Fruit fly (Drosophila melanogaster) whole organism, prepupa: ENCODE data around the gene CG34303.

ENCODE experiments used
- Blimp-1 ChIP-seq: fragments of 200-800 bp; sonication (Bioruptor generic); optimal IDR thresholded peaks from 3 replicates; lab custom pipeline; 2017; ENCODE audit warnings: missing biosample characterization, missing genetic modification characterization, mild to moderate bottlenecking, moderate library complexity, missing genetic modification reagents
- CG10669 ChIP-seq: fragments of 200-800 bp; sonication (Bioruptor generic); optimal IDR thresholded peaks from 3 replicates; lab custom pipeline; 2018; ENCODE audit warnings: missing biosample characterization, mild to moderate bottlenecking, missing genetic modification characterization, moderate library complexity
- CG11762 ChIP-seq: fragments of 200-800 bp; sonication (Bioruptor generic); optimal IDR thresholded peaks from 3 replicates; lab custom pipeline; 2016; ENCODE audit warnings: missing biosample characterization, missing genetic modification characterization; ENCODE audit not compliant: insufficient read depth
- CG11902 ChIP-seq: fragments of 200-800 bp; sonication (Bioruptor generic); optimal IDR thresholded peaks from 3 replicates; lab custom pipeline; 2016; ENCODE audit warnings: missing biosample characterization, missing genetic modification characterization
- CG15336 ChIP-seq: fragments of 200-800 bp; sonication (Bioruptor generic); IDR thresholded peaks from 2 replicates; pipeline ENCODE4 v1.3.6; 2022; ENCODE audit warnings: missing biosample characterization, missing genetic modification characterization
- CG1621 ChIP-seq: fragments of 200-800 bp; sonication (Bioruptor generic); optimal IDR thresholded peaks from 3 replicates; lab custom pipeline; 2018; ENCODE audit warnings: missing biosample characterization, mild to moderate bottlenecking, missing genetic modification characterization
- CG3032 ChIP-seq: fragments of 200-800 bp; optimal IDR thresholded peaks from 2 replicates; lab custom pipeline; 2019; ENCODE audit warnings: missing biosample characterization, mild to moderate bottlenecking, missing genetic modification characterization, moderate library complexity
- CG31627 ChIP-seq: fragments of 200-800 bp; sonication (Bioruptor generic); optimal IDR thresholded peaks from 3 replicates; lab custom pipeline; 2016; ENCODE audit warnings: missing biosample characterization, missing genetic modification characterization
- CG32006 ChIP-seq: fragments of 200-800 bp; sonication (Bioruptor generic); optimal IDR thresholded peaks from 3 replicates; lab custom pipeline; 2017; ENCODE audit warnings: missing biosample characterization, mild to moderate bottlenecking, missing genetic modification characterization
- CG34406 ChIP-seq: fragments of 200-800 bp; sonication (Bioruptor generic); optimal IDR thresholded peaks from 3 replicates; lab custom pipeline; 2016; ENCODE audit warnings: missing biosample characterization, missing genetic modification characterization
- CG3919 ChIP-seq: fragments of 200-800 bp; sonication (Bioruptor generic); optimal IDR thresholded peaks from 3 replicates; lab custom pipeline; 2016; ENCODE audit warnings: missing biosample characterization, missing genetic modification characterization
- CG4318 ChIP-seq: fragments of 200-800 bp; sonication (Bioruptor generic); optimal IDR thresholded peaks from 3 replicates; lab custom pipeline; 2017; ENCODE audit warnings: missing biosample characterization, mild to moderate bottlenecking, missing genetic modification characterization
- CG6163 ChIP-seq: fragments of 200-800 bp; sonication (Bioruptor generic); IDR thresholded peaks from 3 replicates; pipeline ENCODE4 v1.3.6; 2022; ENCODE audit warnings: missing biosample characterization, missing genetic modification characterization
- CG6792 ChIP-seq: fragments of 200-800 bp; sonication (Bioruptor generic); optimal IDR thresholded peaks from 3 replicates; lab custom pipeline; 2016; ENCODE audit warnings: missing biosample characterization, missing genetic modification characterization
- CG6808 ChIP-seq: fragments of 200-800 bp; sonication (Bioruptor generic); optimal IDR thresholded peaks from 3 replicates; lab custom pipeline; 2017; ENCODE audit warnings: missing biosample characterization, missing genetic modification characterization, mild to moderate bottlenecking, moderate library complexity, missing genetic modification reagents
- CG6854 ChIP-seq: fragments of 200-800 bp; sonication (Bioruptor generic); optimal IDR thresholded peaks from 2 replicates; lab custom pipeline; 2017; ENCODE audit warnings: missing biosample characterization, mild to moderate bottlenecking, missing genetic modification characterization
- CG8119 ChIP-seq: fragments of 200-800 bp; sonication (Bioruptor generic); IDR thresholded peaks from 3 replicates; pipeline ENCODE4 v1.3.6; 2022; ENCODE audit warnings: missing biosample characterization, missing genetic modification characterization
- CG8319 ChIP-seq: fragments of 200-800 bp; sonication (Bioruptor generic); optimal IDR thresholded peaks from 3 replicates; lab custom pipeline; 2016; ENCODE audit warnings: missing biosample characterization, missing genetic modification characterization
- CG8632 ChIP-seq: fragments of 200-800 bp; sonication (Bioruptor generic); optimal IDR thresholded peaks from 3 replicates; lab custom pipeline; 2016; ENCODE audit warnings: missing biosample characterization, missing genetic modification characterization
- CG9139 ChIP-seq: fragments of 200-800 bp; sonication (Bioruptor generic); optimal IDR thresholded peaks from 3 replicates; lab custom pipeline; 2017; ENCODE audit warnings: missing biosample characterization, mild to moderate bottlenecking, missing genetic modification characterization
- Eip75B ChIP-seq: fragments of 200-800 bp; sonication (Bioruptor generic); optimal IDR thresholded peaks from 3 replicates; lab custom pipeline; 2016; ENCODE audit warnings: missing biosample characterization, missing genetic modification characterization
- Eip78C ChIP-seq: fragments of 200-800 bp; sonication (Bioruptor generic); peaks from one replicate; lab custom pipeline; 2016; ENCODE audit warnings: missing biosample characterization, missing genetic modification characterization
- Eip93F ChIP-seq: fragments of 200-800 bp; sonication (Bioruptor generic); optimal IDR thresholded peaks from 2 replicates; lab custom pipeline; 2016; ENCODE audit warnings: missing biosample characterization, mild to moderate bottlenecking, missing genetic modification characterization
- Ets21C ChIP-seq: fragments of 200-800 bp; sonication (Bioruptor generic); optimal IDR thresholded peaks from 3 replicates; lab custom pipeline; 2016; ENCODE audit warnings: missing biosample characterization, missing genetic modification characterization
- Ets96B ChIP-seq: fragments of 200-800 bp; optimal IDR thresholded peaks from 2 replicates; lab custom pipeline; 2019; ENCODE audit warnings: missing biosample characterization, mild to moderate bottlenecking, missing genetic modification characterization, moderate library complexity
- Gug ChIP-seq: fragments of 200-800 bp; sonication (Bioruptor generic); IDR thresholded peaks from 2 replicates; pipeline ENCODE4 v1.3.6; 2022; ENCODE audit warnings: missing biosample characterization, missing genetic modification characterization
- Hr38 ChIP-seq: sonication (Bioruptor generic); optimal IDR thresholded peaks from 2 replicates; lab custom pipeline; 2016; ENCODE audit warnings: missing biosample characterization, missing genetic modification characterization
- Hr39 ChIP-seq: fragments of 200-800 bp; sonication (Bioruptor generic); optimal IDR thresholded peaks from 2 replicates; lab custom pipeline; 2016; ENCODE audit warnings: missing biosample characterization, missing genetic modification characterization
- Lpt ChIP-seq: fragments of 200-800 bp; sonication (Bioruptor generic); optimal IDR thresholded peaks from 3 replicates; lab custom pipeline; 2016; ENCODE audit warnings: missing biosample characterization, missing genetic modification characterization
- Met ChIP-seq: fragments of 200-800 bp; sonication (Bioruptor generic); optimal IDR thresholded peaks from 3 replicates; lab custom pipeline; 2016; ENCODE audit warnings: missing biosample characterization, missing genetic modification characterization
- OdsH ChIP-seq: fragments of 200-800 bp; sonication (Bioruptor generic); optimal IDR thresholded peaks from 3 replicates; lab custom pipeline; 2016; ENCODE audit warnings: missing biosample characterization, missing genetic modification characterization
- Sox102F ChIP-seq: fragments of 200-800 bp; sonication (Bioruptor generic); optimal IDR thresholded peaks from 2 replicates; lab custom pipeline; 2016; ENCODE audit warnings: missing biosample characterization, mild to moderate bottlenecking, missing genetic modification characterization
- Sox14 ChIP-seq: fragments of 200-800 bp; sonication (Bioruptor generic); optimal IDR thresholded peaks from 3 replicates; lab custom pipeline; 2016; ENCODE audit warnings: missing biosample characterization, missing genetic modification characterization
- Sox15 ChIP-seq: fragments of 200-800 bp; sonication (Bioruptor generic); optimal IDR thresholded peaks from 3 replicates; lab custom pipeline; 2016; ENCODE audit warnings: missing biosample characterization, missing genetic modification characterization
- achi ChIP-seq: fragments of 200-800 bp; sonication (Bioruptor generic); optimal IDR thresholded peaks from 3 replicates; lab custom pipeline; 2016; ENCODE audit warnings: missing biosample characterization, missing genetic modification characterization
- acj6 ChIP-seq: fragments of 200-800 bp; sonication (Bioruptor generic); optimal IDR thresholded peaks from 3 replicates; lab custom pipeline; 2016; ENCODE audit warnings: missing biosample characterization, missing genetic modification characterization
- cyc ChIP-seq: fragments of 200-800 bp; sonication (Bioruptor generic); optimal IDR thresholded peaks from 3 replicates; lab custom pipeline; 2016; ENCODE audit warnings: missing biosample characterization, missing genetic modification characterization
- dac ChIP-seq: fragments of 200-800 bp; sonication (Bioruptor generic); optimal IDR thresholded peaks from 2 replicates; lab custom pipeline; 2017; ENCODE audit warnings: missing biosample characterization, mild to moderate bottlenecking, missing genetic modification characterization
- esn ChIP-seq: fragments of 200-800 bp; sonication (Bioruptor generic); optimal IDR thresholded peaks from 2 replicates; lab custom pipeline; 2016; ENCODE audit warnings: missing biosample characterization, mild to moderate bottlenecking, missing genetic modification characterization, moderate library complexity
- fd59A ChIP-seq: fragments of 200-800 bp; sonication (Bioruptor generic); optimal IDR thresholded peaks from 2 replicates; lab custom pipeline; 2017; ENCODE audit warnings: missing biosample characterization, mild to moderate bottlenecking, missing genetic modification characterization, missing genetic modification reagents
- fkh ChIP-seq: fragments of 200-800 bp; sonication (Bioruptor generic); optimal IDR thresholded peaks from 3 replicates; lab custom pipeline; 2017; ENCODE audit warnings: missing biosample characterization, mild to moderate bottlenecking, missing genetic modification characterization, moderate library complexity
- net ChIP-seq: fragments of 200-800 bp; sonication (Bioruptor generic); optimal IDR thresholded peaks from 3 replicates; lab custom pipeline; 2016; ENCODE audit warnings: missing biosample characterization, missing genetic modification characterization
- salr ChIP-seq, 2 experiments: fragments of 200-800 bp; sonication (Bioruptor generic); optimal IDR thresholded peaks; 3 replicates each; lab custom pipeline; 2016 to 2018; ENCODE audit warnings: missing biosample characterization in 2 of 2, missing genetic modification characterization in 2 of 2, mild to moderate bottlenecking in 1 of 2
- spab ChIP-seq: fragments of 200-800 bp; sonication (Bioruptor generic); optimal IDR thresholded peaks from 2 replicates; lab custom pipeline; 2017; ENCODE audit warnings: missing biosample characterization, mild to moderate bottlenecking, missing genetic modification characterization, missing genetic modification reagents
- topi ChIP-seq: fragments of 200-800 bp; sonication (Bioruptor generic); optimal IDR thresholded peaks from 3 replicates; lab custom pipeline; 2016; ENCODE audit warnings: missing biosample characterization, missing genetic modification characterization

CG34303 gene

dm6 chr3R:10176927-10177511 lies 25.3 kb upstream of the CG34303 start (continued):
- TF ChIP-seq fkh (GFP tag; lab: Kevin White, UChicago), result no peak
- TF ChIP-seq achi (GFP tag; lab: Kevin White, UChicago), result peak; percentile 31
- TF ChIP-seq Hr39, result peak; percentile 16
- no peak for TF ChIP-seq Gug (GFP tag; lab: Robert Waterston, UW)
- peak; percentile 63 for TF ChIP-seq CG3032 (tag; lab: Kevin White, UChicago)
- peak; percentile 61 for TF ChIP-seq spab (GFP tag; lab: Kevin White, UChicago)
- TF ChIP-seq CG6163 (GFP tag; lab: Robert Waterston, UW), result no peak
- TF ChIP-seq Eip75B (GFP tag; lab: Kevin White, UChicago), result peak; percentile 31
- peak; percentile 45 for TF ChIP-seq acj6 (GFP tag; lab: Kevin White, UChicago)
- TF ChIP-seq CG4318, result no peak
- no peak for TF ChIP-seq Ets21C (GFP tag; lab: Kevin White, UChicago)
- no peak for TF ChIP-seq dac (GFP tag; lab: Kevin White, UChicago)
- no peak for TF ChIP-seq Eip93F (GFP tag; lab: Kevin White, UChicago)
- TF ChIP-seq Lpt (GFP tag; lab: Kevin White, UChicago), result no peak
- peak; percentile 22 for TF ChIP-seq CG11762 (GFP tag; lab: Kevin White, UChicago)
- peak; percentile 28 for TF ChIP-seq Sox14 (GFP tag; lab: Kevin White, UChicago)
- TF ChIP-seq CG10669 (GFP tag; lab: Kevin White, UChicago), result no peak
- TF ChIP-seq topi (GFP tag; lab: Kevin White, UChicago), result no peak
- peak; percentile 58 for TF ChIP-seq fd59A (GFP tag; lab: Kevin White, UChicago)
- no peak for TF ChIP-seq CG15336
- peak; percentile 2 for TF ChIP-seq CG34406 (GFP tag; lab: Kevin White, UChicago)
- peak; percentile 90 for TF ChIP-seq Eip78C
- no peak for TF ChIP-seq Sox15 (GFP tag; lab: Kevin White, UChicago)
- no peak for TF ChIP-seq Sox102F
- peak; percentile 36 for TF ChIP-seq CG9139 (GFP tag; lab: Kevin White, UChicago)
- no peak for TF ChIP-seq CG8119 (GFP tag; lab: Robert Waterston, UW)
- no peak for TF ChIP-seq CG8319 (GFP tag; lab: Kevin White, UChicago)
- no peak for TF ChIP-seq CG1621

DNA sequence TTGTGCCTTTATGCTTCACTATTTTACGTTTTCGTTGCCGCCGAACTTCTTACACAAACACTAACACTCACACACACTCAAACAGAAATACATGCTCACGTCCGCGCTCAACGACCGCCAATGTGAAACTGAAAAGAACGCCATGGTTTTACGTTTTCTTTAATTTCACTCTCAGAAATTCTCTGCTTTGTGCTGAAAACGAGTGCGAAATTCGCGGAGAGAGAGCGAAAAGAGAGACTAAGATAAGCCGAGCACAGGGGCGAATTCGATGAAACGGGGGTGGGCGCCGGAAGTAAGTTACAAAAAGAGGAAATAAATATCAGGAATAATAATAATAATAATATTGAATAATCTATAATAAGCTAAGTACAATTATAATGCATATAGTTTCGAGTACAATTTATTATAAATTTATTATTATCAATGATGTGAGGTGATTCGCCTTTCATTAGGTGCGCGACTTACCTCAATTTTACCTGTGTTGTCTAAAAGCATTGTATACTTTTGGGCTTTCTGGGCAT lies 18.7 kb upstream of the CG34303 start, which contains the start of gene Best1:
Gene Best1, minus strand, starts transcription at position 132 of the 521 bp plus-strand sequence.
- peak; percentile 70 for TF ChIP-seq Ets21C (GFP tag; lab: Kevin White, UChicago)
- TF ChIP-seq cyc (GFP tag; lab: Kevin White, UChicago), result peak; percentile 85
- peak; percentile 93 for TF ChIP-seq CG8119 (GFP tag; lab: Robert Waterston, UW)
- TF ChIP-seq CG9139 (GFP tag; lab: Kevin White, UChicago), result peak; percentile 83
- TF ChIP-seq CG11762 (GFP tag; lab: Kevin White, UChicago), result peak; percentile 89
- peak; percentile 78 for TF ChIP-seq Lpt (GFP tag; lab: Kevin White, UChicago)
- TF ChIP-seq OdsH, result peak; percentile 90
- TF ChIP-seq CG6808 (GFP tag; lab: Kevin White, UChicago), result peak; percentile 84
- TF ChIP-seq Sox102F, result peak; percentile 93
- peak; percentile 91 for TF ChIP-seq Met (GFP tag; lab: Kevin White, UChicago)
- TF ChIP-seq fd59A (GFP tag; lab: Kevin White, UChicago), result peak; percentile 69
- peak; percentile 96 for TF ChIP-seq CG3919 (GFP tag; lab: Kevin White, UChicago)
- peak; percentile 89 for TF ChIP-seq Gug (GFP tag; lab: Robert Waterston, UW)
- peak; percentile 77 for TF ChIP-seq Hr39
- peak; percentile 95 for TF ChIP-seq CG8632 (GFP tag; lab: Kevin White, UChicago)
- TF ChIP-seq CG10669 (GFP tag; lab: Kevin White, UChicago), result peak; percentile 89
- peak; percentile 87 for TF ChIP-seq Sox14 (GFP tag; lab: Kevin White, UChicago)
- peak; percentile 91 for TF ChIP-seq net (GFP tag; lab: Kevin White, UChicago)
- TF ChIP-seq Hr38 (GFP tag; lab: Kevin White, UChicago), result no peak
- peak; percentile 98 for TF ChIP-seq CG11902 (GFP tag; lab: Kevin White, UChicago)
- TF ChIP-seq salr (GFP tag; optimal IDR thresholded peaks at IDR 0.05; lab: Kevin White, UChicago), result peak; percentile 65 to 77
- TF ChIP-seq CG34406 (GFP tag; lab: Kevin White, UChicago), result peak; percentile 96
- TF ChIP-seq CG31627 (GFP tag; lab: Kevin White, UChicago), result peak; percentile 82
- TF ChIP-seq Eip93F (GFP tag; lab: Kevin White, UChicago), result peak; percentile 73
- TF ChIP-seq spab (GFP tag; lab: Kevin White, UChicago), result peak; percentile 82
- peak; percentile 94 for TF ChIP-seq achi (GFP tag; lab: Kevin White, UChicago)
- peak; percentile 96 for TF ChIP-seq Eip78C
- TF ChIP-seq CG3032 (tag; lab: Kevin White, UChicago), result peak; percentile 89
- TF ChIP-seq dac (GFP tag; lab: Kevin White, UChicago), result peak; percentile 87
- peak; percentile 92 for TF ChIP-seq CG6792
- TF ChIP-seq fkh (GFP tag; lab: Kevin White, UChicago), result peak; percentile 80
- TF ChIP-seq CG32006 (GFP tag; lab: Kevin White, UChicago), result peak; percentile 91
- peak; percentile 85 for TF ChIP-seq Ets96B (tag; lab: Kevin White, UChicago)
- TF ChIP-seq CG1621, result peak; percentile 88
- TF ChIP-seq CG6854 (GFP tag; lab: Kevin White, UChicago), result peak; percentile 96
- TF ChIP-seq Blimp-1 (GFP tag; lab: Kevin White, UChicago), result peak; percentile 89
- peak; percentile 95 for TF ChIP-seq esn (GFP tag; lab: Kevin White, UChicago)
- TF ChIP-seq CG15336, result peak; percentile 95
